Worm (Caenorhabditis elegans): ENCODE measurements around the gene dmsr-15.

- TF ChIP-seq elt-2 (tag; optimal IDR thresholded peaks at IDR 0.05) = no peak
- no peak for TF ChIP-seq elt-4 (tag; optimal IDR thresholded peaks at IDR 0.05)
- TF ChIP-seq ceh-14 (tag; optimal IDR thresholded peaks at IDR 0.05) = no peak
- TF ChIP-seq C38D4.7 (GFP tag; optimal IDR thresholded peaks at IDR 0.05) = no peak
- TF ChIP-seq nhr-11 (tag; optimal IDR thresholded peaks at IDR 0.05) = no peak
Measured at ce11 chrV:6870004-6870403, 41.3 kb upstream of the dmsr-15 start, which contains the start of gene frpr-18.

All from whole organism, late embryonic.